Fruit fly (Drosophila melanogaster): Measurements from ENCODE around the gene CHOp24.

- TF ChIP-seq CG6276 (GFP tag; optimal IDR thresholded peaks at IDR 0.05) (no peak), Sox102F (GFP tag; optimal IDR thresholded peaks at IDR 0.05) (no peak)
These were observed 8.0 kb downstream of the CHOp24 start, which contains the start of the genes Usf and CG15912 for dm6 chrX:4548611-4549120.
